Worm (Caenorhabditis elegans) whole organism, L1 larva: ENCODE data around the gene F28D1.6.

Experiments
- ceh-82 ChIP-seq, 3 experiments: fragments of 150-350 bp in 1 of 3; sonication (generic microtip) in 2 of 3; optimal IDR thresholded peaks; 2 replicates each; lab custom pipeline; 2014 to 2017; ENCODE audit warnings: missing biosample characterization in 3 of 3, missing genetic modification characterization in 3 of 3
- dpl-1 ChIP-seq, 3 experiments: fragments of 150-350 bp in 2 of 3; sonication (generic microtip) in 1 of 3; optimal IDR thresholded peaks; 2 replicates each; lab custom pipeline; 2014 to 2017; ENCODE audit warnings: missing biosample characterization in 3 of 3, missing genetic modification characterization in 3 of 3, missing genetic modification reagents in 3 of 3
- grh-1 ChIP-seq: fragments of 200-800 bp; sonication (Bioruptor generic); IDR thresholded peaks from 2 replicates; pipeline ENCODE4 v1.3.6; 2022; ENCODE audit warnings: missing genetic modification reagents, missing genetic modification characterization, missing compliant biosample characterization
- jun-1 ChIP-seq: fragments of 150-350 bp; optimal IDR thresholded peaks from 2 replicates; lab custom pipeline; 2014; ENCODE audit warnings: missing biosample characterization, missing genetic modification reagents, missing genetic modification characterization
- unc-30 ChIP-seq: sonication (generic microtip); optimal IDR thresholded peaks from 2 replicates; lab custom pipeline; 2017; ENCODE audit warnings: missing biosample characterization, missing genetic modification characterization
- ztf-11 ChIP-seq, 2 experiments: sonication (generic microtip); optimal IDR thresholded peaks; 2 replicates each; lab custom pipeline; 2016 to 2017; ENCODE audit warnings: missing genetic modification characterization in 2 of 2, missing biosample characterization in 1 of 2, missing compliant biosample characterization in 1 of 2

DNA sequence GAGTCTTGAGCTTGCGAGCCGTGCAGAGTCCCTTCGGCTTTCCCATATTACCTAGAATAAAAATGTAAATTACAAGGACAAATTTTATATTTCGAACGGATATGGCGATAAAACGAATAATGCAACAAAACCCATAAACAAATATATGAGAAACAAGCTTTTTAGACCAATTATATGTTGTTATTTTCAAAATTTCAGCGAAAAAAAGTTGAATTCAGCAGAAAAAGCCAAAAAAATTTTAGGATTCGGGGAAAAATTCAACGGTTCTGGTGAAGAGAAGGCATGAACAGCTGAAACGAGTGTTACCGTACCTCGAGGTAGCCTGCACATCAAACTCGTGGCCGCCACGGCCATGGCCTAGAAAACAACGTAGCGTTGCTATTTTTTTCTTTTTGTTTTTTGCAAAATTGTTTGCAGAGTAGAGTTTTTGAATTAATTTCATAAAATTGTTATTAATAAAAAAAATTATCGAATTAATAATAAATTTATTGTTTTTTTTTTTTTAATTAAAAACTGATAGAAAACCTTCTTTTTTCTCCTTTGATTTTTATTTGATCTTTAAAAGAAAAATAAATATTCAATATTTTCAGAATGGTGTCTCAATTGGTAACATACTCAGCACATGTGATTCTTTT, 6.2 kb upstream of the F28D1.6 start, which contains the start of the genes rps-23 and dpm-3:
- TF ChIP-seq unc-30 = no peak
- peak; percentile 83 to 88 (median 87) for TF ChIP-seq dpl-1 (GFP tag; optimal IDR thresholded peaks at IDR 0.05; lab: Kevin White, UChicago)
- peak; percentile 90 for TF ChIP-seq grh-1
- TF ChIP-seq ceh-82 (tag; optimal IDR thresholded peaks at IDR 0.05; lab: Kevin White, UChicago) = peak; percentile 91 to 98 (median 93)
- peak in 1 of 2 experiments; percentile 89 for TF ChIP-seq ztf-11 (tag; optimal IDR thresholded peaks at IDR 0.05; lab: Kevin White, UChicago)
- TF ChIP-seq jun-1 = peak; percentile 86
